Worm (Caenorhabditis elegans) whole organism, mixed stage, embryonic: ENCODE results near the gene T22D1.1.

Experiments used
- ceh-83 ChIP-seq: fragments of 200-800 bp; sonication (Bioruptor generic); optimal IDR thresholded peaks from 2 replicates; lab custom pipeline; 2018; ENCODE audit warnings: mild to moderate bottlenecking, missing genetic modification characterization, missing compliant biosample characterization
- nhr-12 ChIP-seq: fragments of 150-350 bp; optimal IDR thresholded peaks from 2 replicates; lab custom pipeline; 2014; ENCODE audit warnings: missing biosample characterization, missing genetic modification characterization
- nhr-237 ChIP-seq: fragments of 150-350 bp; optimal IDR thresholded peaks from 2 replicates; lab custom pipeline; 2014; ENCODE audit warnings: missing biosample characterization, missing genetic modification characterization
- unc-62 ChIP-seq: fragments of 150-350 bp; optimal IDR thresholded peaks from 2 replicates; lab custom pipeline; 2014; ENCODE audit warnings: missing biosample characterization, missing genetic modification reagents, missing genetic modification characterization
- ztf-11 ChIP-seq: fragments of 150-350 bp; optimal IDR thresholded peaks from 2 replicates; lab custom pipeline; 2014; ENCODE audit warnings: missing biosample characterization, missing genetic modification characterization

- no peak for TF ChIP-seq ceh-83 (GFP tag; lab: Kevin White, UChicago)
- TF ChIP-seq unc-62 (GFP tag; lab: Kevin White, UChicago), result no peak
- no peak for TF ChIP-seq nhr-12
- no peak for TF ChIP-seq ztf-11
- no peak for TF ChIP-seq nhr-237
Measured at ce11 chrIV:6958696-6959095, 35.5 kb downstream of the T22D1.1 start.
